Fruit fly (Drosophila melanogaster): ENCODE results near the gene CG2162.

Gene CG2162

DNA sequence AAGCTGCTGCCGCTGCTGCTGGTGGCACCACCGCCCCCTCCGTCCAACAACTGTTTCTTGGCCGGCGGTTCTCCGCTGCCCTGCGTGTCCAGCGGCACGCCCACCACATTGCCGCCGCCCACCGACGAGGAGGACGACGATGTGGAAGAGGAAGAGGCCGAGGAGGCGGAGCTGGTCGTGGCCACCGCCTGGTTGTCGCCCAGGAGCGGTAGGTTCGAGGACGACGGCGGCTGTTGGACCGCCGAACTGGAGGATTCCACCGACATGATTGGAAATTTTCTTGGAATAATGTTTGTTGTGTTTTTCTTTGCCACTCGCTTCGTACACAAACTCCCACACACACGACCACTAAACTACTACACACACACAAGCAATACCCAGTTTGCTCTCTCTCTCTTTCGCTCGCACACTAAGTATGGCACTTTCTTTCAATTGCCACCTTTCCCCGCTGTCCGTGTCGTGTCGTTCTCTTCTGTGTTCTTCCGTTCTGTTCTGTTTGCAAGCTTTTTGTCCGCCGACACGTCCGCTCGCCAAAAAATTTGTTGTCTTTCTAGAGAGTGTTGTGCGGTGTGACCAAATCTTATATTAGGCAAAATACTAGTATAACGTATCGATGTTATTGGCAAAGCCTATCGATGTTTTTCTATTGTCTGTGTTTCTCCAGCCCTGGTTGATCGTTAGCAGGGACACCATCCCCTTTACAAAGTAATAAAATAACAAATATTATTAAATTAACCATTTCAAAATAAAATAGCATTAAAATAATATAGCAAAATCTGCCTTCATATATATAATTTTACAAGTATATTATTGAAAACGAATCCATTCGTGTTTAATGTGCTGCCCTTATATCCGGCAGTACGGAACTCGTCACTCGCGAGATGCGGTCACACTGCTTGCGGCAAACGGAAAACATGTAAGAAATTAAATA is 35.5 kb downstream of the CG2162 start, which contains the start of the genes CG32486 and PAN3 (continued):
- peak; percentile 43 for TF ChIP-seq bigmax (GFP tag; optimal IDR thresholded peaks at IDR 0.05)
- TF ChIP-seq hkb (optimal IDR thresholded peaks at IDR 0.05), result peak; percentile 82
- peak; percentile 46; the same call in 1 of the 2 replicates for TF ChIP-seq hkb (GFP tag; IDR thresholded peaks at IDR 0.05)
- no peak for TF ChIP-seq CG8478 (optimal IDR thresholded peaks at IDR 0.05)
- peak; percentile 45 for TF ChIP-seq bcd (GFP tag; optimal IDR thresholded peaks at IDR 0.05)
- no peak for TF ChIP-seq Asciz (GFP tag; optimal IDR thresholded peaks at IDR 0.05)
- peak; percentile 67 for TF ChIP-seq CG15601 (tag; optimal IDR thresholded peaks at IDR 0.05)
- TF ChIP-seq CG34376 (GFP tag; optimal IDR thresholded peaks at IDR 0.05), result peak; percentile 82
- TF ChIP-seq CG4820 (GFP tag; optimal IDR thresholded peaks at IDR 0.05), result no peak
- peak; percentile 65 for TF ChIP-seq Rfx (GFP tag; IDR thresholded peaks at IDR 0.05)
- TF ChIP-seq esg (GFP tag; conservative IDR thresholded peaks at IDR 0.05), result no peak
- peak; percentile 40 for TF ChIP-seq twi (tag; optimal IDR thresholded peaks at IDR 0.05)
- TF ChIP-seq br (optimal IDR thresholded peaks at IDR 0.05), result no peak
- peak; percentile 61 for TF ChIP-seq Dp (GFP tag; optimal IDR thresholded peaks at IDR 0.05)
- no peak for TF ChIP-seq bowl (GFP tag; IDR thresholded peaks at IDR 0.05)
- TF ChIP-seq aop (GFP tag; IDR thresholded peaks at IDR 0.05), result peak; percentile 96
- peak; percentile 71 for TF ChIP-seq CG2129 (GFP tag; IDR thresholded peaks at IDR 0.05; ENCODE audit: partially characterized antibody)
- peak; percentile 76 for TF ChIP-seq pita (GFP tag; optimal IDR thresholded peaks at IDR 0.05)
- TF ChIP-seq Fer1 (GFP tag; optimal IDR thresholded peaks at IDR 0.05), result peak; percentile 77
- no peak for TF ChIP-seq CG3838 (GFP tag; optimal IDR thresholded peaks at IDR 0.05)
- TF ChIP-seq CG30431 (GFP tag; optimal IDR thresholded peaks at IDR 0.05), result no peak
- TF ChIP-seq Gug (GFP tag; IDR thresholded peaks at IDR 0.05), result peak; percentile 27; the same call in 1 of the 4 replicates
- TF ChIP-seq CG2678 (tag; optimal IDR thresholded peaks at IDR 0.05), result peak; percentile 42
- no peak for TF ChIP-seq Dfd (GFP tag; optimal IDR thresholded peaks at IDR 0.05)
- TF ChIP-seq CG6254 (GFP tag; optimal IDR thresholded peaks at IDR 0.05), result no peak
- TF ChIP-seq peb (GFP tag; IDR thresholded peaks at IDR 0.05), result no peak
- TF ChIP-seq da (GFP tag; optimal IDR thresholded peaks at IDR 0.05), result no peak
- TF ChIP-seq salm (tag; optimal IDR thresholded peaks at IDR 0.05), result peak; percentile 12
- no peak for TF ChIP-seq tup (GFP tag; optimal IDR thresholded peaks at IDR 0.05)
- TF ChIP-seq CG7928 (GFP tag; optimal IDR thresholded peaks at IDR 0.05), result peak; percentile 94
- TF ChIP-seq MTF-1 (GFP tag; optimal IDR thresholded peaks at IDR 0.05; ENCODE audit: borderline replicate concordance), result peak; percentile 77
- TF ChIP-seq dimm (GFP tag; IDR thresholded peaks at IDR 0.05), result no peak
- TF ChIP-seq CG18011 (GFP tag; optimal IDR thresholded peaks at IDR 0.05), result peak; percentile 3
- TF ChIP-seq CG10565 (GFP tag; optimal IDR thresholded peaks at IDR 0.05), result no peak
- TF ChIP-seq D19A (tag; optimal IDR thresholded peaks at IDR 0.05), result no peak
- TF ChIP-seq ab (GFP tag; optimal IDR thresholded peaks at IDR 0.05), result peak; percentile 81
- TF ChIP-seq CG2889 (GFP tag; IDR thresholded peaks at IDR 0.05), result no peak
- no peak for TF ChIP-seq pnt (GFP tag; optimal IDR thresholded peaks at IDR 0.05)
- no peak for TF ChIP-seq CG6654 (GFP tag; optimal IDR thresholded peaks at IDR 0.05)
- no peak for TF ChIP-seq ase (GFP tag; IDR thresholded peaks at IDR 0.05)
- peak; percentile 8 for TF ChIP-seq ind (GFP tag; optimal IDR thresholded peaks at IDR 0.05)
- TF ChIP-seq jumu (GFP tag; optimal IDR thresholded peaks at IDR 0.05), result no peak
- TF ChIP-seq trem (tag; optimal IDR thresholded peaks at IDR 0.05), result peak; percentile 93
- peak; percentile 73 for TF ChIP-seq rib (GFP tag; IDR thresholded peaks at IDR 0.05)
- peak; percentile 85; the same call in 3 of the 4 replicates for TF ChIP-seq Dll (GFP tag; IDR thresholded peaks at IDR 0.05; ENCODE audit: partially characterized antibody)
- TF ChIP-seq PHDP (tag; optimal IDR thresholded peaks at IDR 0.05), result peak; percentile 47
- no peak for TF ChIP-seq fd96Cb (tag; optimal IDR thresholded peaks at IDR 0.05)
- peak; percentile 16 for TF ChIP-seq CG8388 (GFP tag; optimal IDR thresholded peaks at IDR 0.05)
- TF ChIP-seq CG6813 (GFP tag; optimal IDR thresholded peaks at IDR 0.05), result peak; percentile 62
- no peak for TF ChIP-seq wor (GFP tag; IDR thresholded peaks at IDR 0.05)
